Fruit fly (Drosophila melanogaster) whole organism, wandering third instar larva: ENCODE data around the gene CG3655.

Source experiments
- CrebA ChIP-seq: fragments of 200-800 bp; sonication (Bioruptor generic); optimal IDR thresholded peaks from 2 replicates; lab custom pipeline; 2016; ENCODE audit warnings: missing biosample characterization, mild to moderate bottlenecking, missing genetic modification characterization, borderline replicate concordance
- Dfd ChIP-seq: fragments of >200 bp; optimal IDR thresholded peaks from 2 replicates; lab custom pipeline; 2017; ENCODE audit warnings: missing biosample characterization, missing genetic modification characterization
- Hr83 ChIP-seq: fragments of 200-300 bp; sonication (Bioruptor generic); optimal IDR thresholded peaks from 2 replicates; lab custom pipeline; 2016; ENCODE audit warnings: missing biosample characterization, mild to moderate bottlenecking, missing genetic modification characterization, moderate library complexity; ENCODE audit not compliant: poor library complexity, severe bottlenecking
- Mio ChIP-seq: sonication (Bioruptor generic); optimal IDR thresholded peaks from 2 replicates; lab custom pipeline; 2016; ENCODE audit warnings: missing biosample characterization, missing genetic modification characterization
- Rel ChIP-seq, 2 experiments: fragments of 200-800 bp; sonication (Bioruptor generic) in 1 of 2; optimal IDR thresholded peaks; 2 replicates in 1 of 2; 3 replicates in 1 of 2; lab custom pipeline; 2016 to 2019; ENCODE audit warnings: mild to moderate bottlenecking in 2 of 2, missing biosample characterization in 2 of 2, missing genetic modification characterization in 2 of 2, moderate library complexity in 1 of 2
- Sp1 ChIP-seq: fragments of 200-800 bp; sonication (Bioruptor generic); optimal IDR thresholded peaks from 3 replicates; lab custom pipeline; 2019; ENCODE audit warnings: missing biosample characterization, mild to moderate bottlenecking, missing genetic modification characterization, moderate library complexity
- Vsx2 ChIP-seq: fragments of 200-300, 225-300 bp; sonication (Bioruptor generic); optimal IDR thresholded peaks from 2 replicates; lab custom pipeline; 2018; ENCODE audit warnings: missing biosample characterization, missing genetic modification characterization; ENCODE audit not compliant: partially characterized antibody
- dmrt93B ChIP-seq: fragments of 200-800 bp; sonication (Bioruptor generic); optimal IDR thresholded peaks from 2 replicates; lab custom pipeline; 2018; ENCODE audit warnings: missing biosample characterization, mild to moderate bottlenecking, missing genetic modification characterization
- dsf ChIP-seq: sonication (Bioruptor generic); optimal IDR thresholded peaks from 2 replicates; lab custom pipeline; 2016; ENCODE audit warnings: missing biosample characterization, missing genetic modification characterization, borderline replicate concordance
- h ChIP-seq: fragments of 200-800 bp; sonication (Bioruptor generic); optimal IDR thresholded peaks from 3 replicates; lab custom pipeline; 2016; ENCODE audit warnings: missing biosample characterization, mild to moderate bottlenecking, missing genetic modification characterization
- pan ChIP-seq: fragments of >200 bp; optimal IDR thresholded peaks from 2 replicates; lab custom pipeline; 2017
- psq ChIP-seq: fragments of 200-800 bp; sonication (Bioruptor generic); optimal IDR thresholded peaks from 3 replicates; lab custom pipeline; 2017; ENCODE audit warnings: missing biosample characterization, mild to moderate bottlenecking, missing genetic modification characterization, moderate library complexity
- sage ChIP-seq: fragments of 200-800 bp; sonication (Bioruptor generic); optimal IDR thresholded peaks from 2 replicates; lab custom pipeline; 2016; ENCODE audit warnings: missing biosample characterization, mild to moderate bottlenecking, missing genetic modification characterization
- usp ChIP-seq: fragments of >200 bp; optimal IDR thresholded peaks from 2 replicates; lab custom pipeline; 2017; ENCODE audit warnings: missing biosample characterization, missing genetic modification characterization

DNA sequence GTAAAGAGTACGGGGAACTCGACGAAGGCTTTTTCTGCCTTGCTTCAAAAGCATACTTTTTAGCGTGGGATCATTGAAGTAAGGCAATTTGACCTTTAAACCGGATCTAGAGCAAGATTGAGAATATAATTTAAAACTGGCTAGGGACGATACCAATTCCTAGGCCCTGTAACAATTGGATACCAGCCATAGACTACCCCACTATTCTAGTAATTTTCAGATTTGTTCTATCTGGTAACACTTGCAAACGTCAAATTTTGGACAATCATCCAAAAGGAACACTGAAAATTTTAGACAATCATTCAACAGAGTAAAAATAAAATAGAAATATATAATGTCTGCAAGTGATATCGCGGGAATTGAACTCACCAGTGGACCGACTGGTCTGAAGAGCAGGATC, 10.6 kb upstream of the CG3655 start, which contains the start of gene CG14628:
- TF ChIP-seq Vsx2 (GFP tag; lab: Kevin White, UChicago) (no peak), h (GFP tag; lab: Kevin White, UChicago) (no peak), Hr83 (no peak), dmrt93B (GFP tag; lab: Kevin White, UChicago) (no peak), psq (no peak), Mio (GFP tag; lab: Kevin White, UChicago) (no peak), sage (GFP tag; lab: Kevin White, UChicago) (no peak), dsf (GFP tag; lab: Kevin White, UChicago) (no peak), usp (GFP tag; lab: Kevin White, UChicago) (no peak), pan (lab: Kevin White, UChicago) (no peak), CrebA (GFP tag; lab: Kevin White, UChicago) (no peak), Rel (GFP tag; optimal IDR thresholded peaks at IDR 0.05; lab: Kevin White, UChicago) (no peak), Rel (tag; optimal IDR thresholded peaks at IDR 0.05; lab: Kevin White, UChicago) (no peak), Dfd (GFP tag; lab: Kevin White, UChicago) (no peak), Sp1 (GFP tag; lab: Kevin White, UChicago) (no peak)
